Worm (Caenorhabditis elegans): Measurements from ENCODE around the gene F49F1.18.

DNA sequence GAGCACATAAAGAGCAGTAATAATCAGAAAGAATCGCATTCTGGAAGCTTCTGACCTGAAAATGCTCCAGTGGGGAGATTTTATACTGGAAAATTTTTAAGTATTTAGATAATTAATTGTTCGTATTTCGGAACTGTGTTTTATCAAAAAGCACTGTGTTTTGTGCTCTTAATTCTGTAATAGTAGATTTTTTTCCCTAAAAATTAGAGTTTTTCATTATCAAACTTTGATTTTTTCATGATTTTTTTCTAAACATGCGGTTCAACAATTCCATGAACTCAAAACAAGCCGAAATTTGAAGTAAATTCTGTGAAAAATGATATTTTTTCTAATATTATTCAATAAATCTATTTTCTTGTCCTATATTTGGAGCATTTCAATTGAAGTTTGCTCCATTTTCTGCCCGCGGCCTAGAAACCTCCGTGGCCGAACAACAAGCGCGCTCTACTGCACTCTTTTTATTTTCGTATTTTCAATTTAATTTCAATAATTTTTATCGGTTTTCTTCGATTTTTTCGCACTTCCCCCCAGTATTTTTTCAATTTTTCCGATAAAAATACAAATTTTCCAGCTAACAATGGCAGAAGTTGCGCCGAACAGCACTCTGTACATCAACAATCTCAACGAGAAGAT, 31.5 kb upstream of the F49F1.18 start, which contains the start of the genes K08D10.13 and rnp-2:
- peak; percentile 64 for TF ChIP-seq W03F9.2 (tag; optimal IDR thresholded peaks at IDR 0.05)
- TF ChIP-seq dao-5 (tag; optimal IDR thresholded peaks at IDR 0.05) = no peak

Measured in whole organism, L4/young adult.